Fruit fly (Drosophila melanogaster): ENCODE measurements around the gene tna.

tna gene

dm6 chr3L:10851107-10851762 lies 15.9 kb downstream of the tna start (continued):
- no peak for TF ChIP-seq NC2α (GFP tag; optimal IDR thresholded peaks at IDR 0.05)
- TF ChIP-seq prd (optimal IDR thresholded peaks at IDR 0.05) = no peak
- TF ChIP-seq prd (GFP tag; IDR thresholded peaks at IDR 0.05) = no peak
- peak; percentile 70 for TF ChIP-seq Med (GFP tag)
- TF ChIP-seq Dek (tag; optimal IDR thresholded peaks at IDR 0.05) = no peak
- no peak for TF ChIP-seq Xbp1 (GFP tag; optimal IDR thresholded peaks at IDR 0.05)
- TF ChIP-seq oc (tag; optimal IDR thresholded peaks at IDR 0.05) = no peak
- no peak for TF ChIP-seq cato (GFP tag; optimal IDR thresholded peaks at IDR 0.05; ENCODE audit: borderline replicate concordance)
- TF ChIP-seq Sox102F (GFP tag; optimal IDR thresholded peaks at IDR 0.05) = no peak
- no peak for TF ChIP-seq schlank (tag; optimal IDR thresholded peaks at IDR 0.05)
- TF ChIP-seq D19B (GFP tag; optimal IDR thresholded peaks at IDR 0.05) = no peak
- no peak for TF ChIP-seq Side (GFP tag; optimal IDR thresholded peaks at IDR 0.05)
- TF ChIP-seq gsb-n (tag; optimal IDR thresholded peaks at IDR 0.05) = no peak
- TF ChIP-seq CG15073 (GFP tag; optimal IDR thresholded peaks at IDR 0.05) = no peak
- no peak for TF ChIP-seq Fer1 (GFP tag; optimal IDR thresholded peaks at IDR 0.05)
- no peak for TF ChIP-seq CG12659 (GFP tag; optimal IDR thresholded peaks at IDR 0.05)
- TF ChIP-seq CG17186 (GFP tag; optimal IDR thresholded peaks at IDR 0.05) = no peak
- no peak for TF ChIP-seq her (GFP tag; optimal IDR thresholded peaks at IDR 0.05)
- no peak for TF ChIP-seq run (tag; optimal IDR thresholded peaks at IDR 0.05)
- TF ChIP-seq CG7786 (GFP tag; optimal IDR thresholded peaks at IDR 0.05) = no peak
- TF ChIP-seq H2.0 (GFP tag; IDR thresholded peaks at IDR 0.05) = no peak
- no peak for TF ChIP-seq Atf6 (GFP tag; IDR thresholded peaks at IDR 0.05)
- no peak for TF ChIP-seq CG9817 (tag; optimal IDR thresholded peaks at IDR 0.05)
- TF ChIP-seq D (optimal IDR thresholded peaks at IDR 0.05) = peak; percentile 84
- no peak for TF ChIP-seq D (GFP tag; optimal IDR thresholded peaks at IDR 0.05)
- no peak for TF ChIP-seq CG13287 (GFP tag; IDR thresholded peaks at IDR 0.05; ENCODE audit: partially characterized antibody)
- no peak for TF ChIP-seq ttk (GFP tag; IDR thresholded peaks at IDR 0.05)
- TF ChIP-seq sens-2 (GFP tag; IDR thresholded peaks at IDR 0.05) = no peak
- no peak for TF ChIP-seq psq (GFP tag; optimal IDR thresholded peaks at IDR 0.05)
- TF ChIP-seq CG9876 (GFP tag; optimal IDR thresholded peaks at IDR 0.05) = no peak
- TF ChIP-seq CG2120 (GFP tag; optimal IDR thresholded peaks at IDR 0.05) = no peak
- TF ChIP-seq Gsc (GFP tag; IDR thresholded peaks at IDR 0.05) = no peak
- peak; percentile 31 for TF ChIP-seq Deaf1 (tag; optimal IDR thresholded peaks at IDR 0.05)
- peak; percentile 87 for TF ChIP-seq z (GFP tag; IDR thresholded peaks at IDR 0.05)
- TF ChIP-seq btn (GFP tag; optimal IDR thresholded peaks at IDR 0.05) = no peak
- TF ChIP-seq lilli (GFP tag; optimal IDR thresholded peaks at IDR 0.05) = no peak
- no peak for TF ChIP-seq sr (GFP tag; IDR thresholded peaks at IDR 0.05)
- TF ChIP-seq bowl (GFP tag; IDR thresholded peaks at IDR 0.05) = no peak
- TF ChIP-seq tll (GFP tag; optimal IDR thresholded peaks at IDR 0.05) = peak in 1 of 2 experiments; percentile 46
- TF ChIP-seq sqz (GFP tag; optimal IDR thresholded peaks at IDR 0.05) = peak; percentile 70
- TF ChIP-seq nerfin-2 (GFP tag; IDR thresholded peaks at IDR 0.05; ENCODE audit: partially characterized antibody) = no peak
- no peak for TF ChIP-seq CG9215 (GFP tag; IDR thresholded peaks at IDR 0.05)
- peak; percentile 58 for TF ChIP-seq da (GFP tag; optimal IDR thresholded peaks at IDR 0.05)
- TF ChIP-seq sna (GFP tag; IDR thresholded peaks at IDR 0.05; ENCODE audit: partially characterized antibody) = no peak
- TF ChIP-seq bbx (GFP tag; IDR thresholded peaks at IDR 0.05; ENCODE audit: partially characterized antibody) = no peak; the same call in 1 of the 2 replicates
- TF ChIP-seq CG12942 (GFP tag; optimal IDR thresholded peaks at IDR 0.05) = no peak
- TF ChIP-seq gcm (GFP tag; optimal IDR thresholded peaks at IDR 0.05) = peak; percentile 63
- no peak for TF ChIP-seq E2f2 (GFP tag; IDR thresholded peaks at IDR 0.05)
- no peak for TF ChIP-seq CG6254 (GFP tag; optimal IDR thresholded peaks at IDR 0.05)
- TF ChIP-seq HLH54F (GFP tag; optimal IDR thresholded peaks at IDR 0.05) = no peak
- no peak for TF ChIP-seq MTF-1 (GFP tag; optimal IDR thresholded peaks at IDR 0.05; ENCODE audit: borderline replicate concordance)

Measured in whole organism, embryonic.